Fruit fly (Drosophila melanogaster) Kc167 (cell line): ENCODE data around the gene CG6664.

ENCODE experiments used
- Myc ChIP-seq: fragments of >200 bp; optimal IDR thresholded peaks from 2 replicates; lab custom pipeline; 2017; ENCODE audit warnings: missing external identifiers
- h ChIP-seq: fragments of >200 bp; optimal IDR thresholded peaks from 3 replicates; lab custom pipeline; 2018; ENCODE audit warnings: missing external identifiers
- insv ChIP-seq: fragments of >200 bp; optimal IDR thresholded peaks from 3 replicates; lab custom pipeline; 2018; ENCODE audit warnings: missing external identifiers
- psq ChIP-seq: fragments of >200 bp; optimal IDR thresholded peaks from 2 replicates; lab custom pipeline; 2017; ENCODE audit warnings: missing external identifiers

- TF ChIP-seq h (lab: Kevin White, UChicago) = no peak
- no peak for TF ChIP-seq psq (lab: Kevin White, UChicago)
- TF ChIP-seq insv = no peak
- TF ChIP-seq Myc (lab: Kevin White, UChicago) = no peak
Measured at dm6 chr3L:17011351-17012016, 4.5 kb downstream of the CG6664 start.
